Fruit fly (Drosophila melanogaster): ENCODE measurements around the gene CG5111.

DNA sequence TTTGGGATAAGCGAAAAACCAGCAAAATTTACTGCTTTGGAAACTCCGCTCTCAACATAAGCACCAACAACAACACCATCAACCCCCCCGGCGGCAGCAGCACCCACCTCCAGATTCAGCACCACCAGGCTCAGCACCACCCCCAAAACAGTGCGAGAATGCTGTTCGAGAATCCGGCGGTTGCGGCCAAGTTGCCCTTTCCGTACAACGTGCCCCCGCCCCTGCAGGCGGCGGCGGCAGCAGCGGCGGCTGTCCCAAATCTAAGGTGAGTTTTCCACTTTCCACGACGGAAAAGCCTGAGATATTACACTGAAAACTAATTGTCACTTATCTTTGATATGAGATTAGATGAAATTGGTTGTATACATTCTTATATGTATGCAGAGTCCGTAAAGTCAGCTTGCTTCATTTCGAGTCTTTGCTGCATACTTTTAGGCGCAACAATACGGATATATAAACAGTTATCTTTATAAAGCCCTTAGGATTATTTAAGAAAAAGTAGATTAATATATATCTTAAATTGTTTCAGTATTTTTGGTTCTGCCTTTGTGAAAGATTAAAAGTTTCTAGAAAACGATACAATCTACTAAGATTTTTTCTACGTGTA, 13.5 kb downstream of the CG5111 start:
- TF ChIP-seq EcR (GFP tag; optimal IDR thresholded peaks at IDR 0.05) (no peak), CG9948 (tag; optimal IDR thresholded peaks at IDR 0.05) (peak; percentile 24), CG34367 (tag; optimal IDR thresholded peaks at IDR 0.05) (no peak), CG14655 (GFP tag; optimal IDR thresholded peaks at IDR 0.05) (peak; percentile 36), CG12605 (GFP tag; IDR thresholded peaks at IDR 0.05) (no peak), CG4496 (GFP tag; IDR thresholded peaks at IDR 0.05) (no peak), gl (tag; optimal IDR thresholded peaks at IDR 0.05) (no peak), CG15710 (tag; optimal IDR thresholded peaks at IDR 0.05) (peak; percentile 10), CG32121 (GFP tag; IDR thresholded peaks at IDR 0.05) (peak; percentile 23; the same call in 1 of the 2 replicates)

Measured in whole organism, pupa.